Fruit fly (Drosophila melanogaster) whole organism, embryonic: ENCODE data around the gene P58IPK.

Experiments used
- Atf3 ChIP-seq: fragments of 200-800 bp; sonication (Bioruptor generic); optimal IDR thresholded peaks from 3 replicates; lab custom pipeline; 2016; ENCODE audit warnings: missing biosample characterization, missing genetic modification characterization
- CG1024 ChIP-seq: fragments of 200-800 bp; sonication (Bioruptor generic); IDR thresholded peaks from 2 replicates; pipeline ENCODE4 v1.3.6; 2022; ENCODE audit warnings: missing biosample characterization, missing genetic modification characterization
- CG10366 ChIP-seq: fragments of 200-800 bp; sonication (Bioruptor generic); IDR thresholded peaks from 2 replicates; pipeline ENCODE4 v1.3.6; 2022; ENCODE audit warnings: missing biosample characterization, missing genetic modification characterization
- CG11504 ChIP-seq: fragments of 200-800 bp; sonication (Bioruptor generic); optimal IDR thresholded peaks from 3 replicates; lab custom pipeline; 2019; ENCODE audit warnings: missing biosample characterization, mild to moderate bottlenecking, missing genetic modification characterization, moderate library complexity
- CG13287 ChIP-seq: fragments of 200-800 bp; sonication (Bioruptor generic); IDR thresholded peaks from 2 replicates; pipeline ENCODE4 v1.3.6; 2022; ENCODE audit warnings: missing biosample characterization, missing genetic modification characterization; ENCODE audit not compliant: partially characterized antibody
- CG1603 ChIP-seq: fragments of 200-800 bp; sonication (Bioruptor generic); optimal IDR thresholded peaks from 2 replicates; lab custom pipeline; 2019; ENCODE audit warnings: missing biosample characterization, mild to moderate bottlenecking, missing genetic modification characterization, moderate library complexity
- CG17829 ChIP-seq: fragments of 200-800 bp; optimal IDR thresholded peaks from 2 replicates; lab custom pipeline; 2019; ENCODE audit warnings: missing biosample characterization, mild to moderate bottlenecking, missing genetic modification characterization, moderate library complexity
- CG2129 ChIP-seq: fragments of 200-800 bp; sonication (Bioruptor generic); IDR thresholded peaks from 2 replicates; pipeline ENCODE4 v1.3.6; 2022; ENCODE audit warnings: missing biosample characterization, missing genetic modification characterization; ENCODE audit not compliant: partially characterized antibody
- CG2199 ChIP-seq: fragments of 200-800 bp; sonication (Bioruptor generic); IDR thresholded peaks from 3 replicates; pipeline ENCODE4 v1.3.6; 2022; ENCODE audit warnings: missing biosample characterization, missing genetic modification characterization
- CG30020 ChIP-seq: fragments of 200-800 bp; optimal IDR thresholded peaks from 2 replicates; lab custom pipeline; 2019; ENCODE audit warnings: missing biosample characterization, mild to moderate bottlenecking, missing genetic modification characterization, moderate library complexity
- CG3065 ChIP-seq: fragments of 200-800 bp; sonication (Bioruptor generic); optimal IDR thresholded peaks from 2 replicates; lab custom pipeline; 2016; ENCODE audit warnings: missing biosample characterization, missing genetic modification characterization
- CG32772 ChIP-seq: fragments of 200-800 bp; sonication (Bioruptor generic); IDR thresholded peaks from 2 replicates; pipeline ENCODE4 v1.3.6; 2022; ENCODE audit warnings: missing biosample characterization, missing genetic modification characterization
- CG3838 ChIP-seq: fragments of 200-800 bp; sonication (Bioruptor generic); optimal IDR thresholded peaks from 3 replicates; lab custom pipeline; 2016; ENCODE audit warnings: missing biosample characterization, missing genetic modification characterization
- CG6175 ChIP-seq: fragments of 200-800 bp; sonication (Bioruptor generic); IDR thresholded peaks from 3 replicates; pipeline ENCODE4 v1.3.6; 2022; ENCODE audit warnings: missing biosample characterization, missing genetic modification characterization
- CG6254 ChIP-seq: fragments of 200-800 bp; sonication (Bioruptor generic); optimal IDR thresholded peaks from 3 replicates; lab custom pipeline; 2017; ENCODE audit warnings: mild to moderate bottlenecking, missing biosample characterization, missing genetic modification reagents, missing genetic modification characterization
- CG6689 ChIP-seq: fragments of 200-800 bp; sonication (Bioruptor generic); IDR thresholded peaks from 2 replicates; pipeline ENCODE4 v1.3.6; 2022; ENCODE audit warnings: missing biosample characterization, missing genetic modification characterization
- CG6813 ChIP-seq: fragments of 200-800 bp; sonication (Bioruptor generic); optimal IDR thresholded peaks from 2 replicates; lab custom pipeline; 2017; ENCODE audit warnings: missing biosample characterization, missing genetic modification characterization, mild to moderate bottlenecking, moderate library complexity, missing genetic modification reagents
- CG8765 ChIP-seq: fragments of 200-800 bp; sonication (Bioruptor generic); IDR thresholded peaks from 2 replicates; pipeline ENCODE4 v1.3.6; 2022; ENCODE audit warnings: missing biosample characterization, missing genetic modification characterization
- CG8924 ChIP-seq: fragments of 200-800 bp; optimal IDR thresholded peaks from 3 replicates; lab custom pipeline; 2019; ENCODE audit warnings: missing biosample characterization, mild to moderate bottlenecking, missing genetic modification characterization, moderate library complexity
- Dip3 ChIP-seq: fragments of 200-800 bp; sonication (Bioruptor generic); optimal IDR thresholded peaks from 3 replicates; lab custom pipeline; 2016; ENCODE audit warnings: missing biosample characterization, missing genetic modification characterization
- Eip74EF ChIP-seq, 2 experiments: fragments of 200-800 bp in 1 of 2; fragments of >200 bp in 1 of 2; sonication (Bioruptor generic) in 1 of 2; optimal IDR thresholded peaks; 2 replicates each; lab custom pipeline; 2017 to 2019; ENCODE audit warnings: missing biosample characterization in 2 of 2, missing genetic modification characterization in 2 of 2, mild to moderate bottlenecking in 1 of 2, moderate library complexity in 1 of 2
- HLHmδ ChIP-seq: fragments of 200-800 bp; sonication (Bioruptor generic); optimal IDR thresholded peaks from 2 replicates; lab custom pipeline; 2018; ENCODE audit warnings: missing biosample characterization, mild to moderate bottlenecking, missing genetic modification characterization, moderate library complexity
- Nf-YC ChIP-seq: fragments of 200-800 bp; optimal IDR thresholded peaks from 3 replicates; lab custom pipeline; 2019; ENCODE audit warnings: missing biosample characterization, mild to moderate bottlenecking, missing genetic modification characterization, moderate library complexity
- Oaz ChIP-seq: fragments of 200-800 bp; sonication (Bioruptor generic); IDR thresholded peaks from 2 replicates; pipeline ENCODE4 v1.3.6; 2022; ENCODE audit warnings: missing biosample characterization, missing genetic modification characterization
- Rfx ChIP-seq: fragments of 200-800 bp; sonication (Bioruptor generic); IDR thresholded peaks from 2 replicates; pipeline ENCODE4 v1.3.6; 2022; ENCODE audit warnings: missing biosample characterization, missing genetic modification characterization
- Vsx1 ChIP-seq: fragments of 200-800 bp; sonication (Bioruptor generic); optimal IDR thresholded peaks from 2 replicates; lab custom pipeline; 2017; ENCODE audit warnings: missing biosample characterization, mild to moderate bottlenecking, missing genetic modification characterization, missing genetic modification reagents
- Xrp1 ChIP-seq: fragments of 200-800 bp; sonication (Bioruptor generic); IDR thresholded peaks from 2 replicates; pipeline ENCODE4 v1.3.6; 2022; ENCODE audit warnings: missing biosample characterization, missing genetic modification characterization
- abd-A ChIP-seq: fragments of 200-800 bp; sonication (Bioruptor generic); optimal IDR thresholded peaks from 3 replicates; lab custom pipeline; 2019; ENCODE audit warnings: missing biosample characterization, mild to moderate bottlenecking, missing genetic modification characterization, moderate library complexity
- ara ChIP-seq: fragments of 200-800 bp; sonication (Bioruptor generic); IDR thresholded peaks from 2 replicates; pipeline ENCODE4 v1.3.6; 2022; ENCODE audit warnings: missing biosample characterization, missing genetic modification characterization
- cad ChIP-seq: fragments of >200 bp; optimal IDR thresholded peaks from 2 replicates; lab custom pipeline; 2017; ENCODE audit warnings: missing biosample characterization, missing genetic modification characterization
- dan ChIP-seq: fragments of 200-800 bp; sonication (Bioruptor generic); IDR thresholded peaks from 2 replicates; pipeline ENCODE4 v1.3.6; 2022; ENCODE audit warnings: missing biosample characterization, missing genetic modification characterization
- exex ChIP-seq: fragments of 200-800 bp; sonication (Bioruptor generic); optimal IDR thresholded peaks from 4 replicates; lab custom pipeline; 2018; ENCODE audit warnings: missing biosample characterization, mild to moderate bottlenecking, missing genetic modification characterization, moderate library complexity
- gce ChIP-seq: fragments of 200-800 bp; sonication (Bioruptor generic); IDR thresholded peaks from 3 replicates; pipeline ENCODE4 v1.3.6; 2022; ENCODE audit warnings: missing biosample characterization, missing genetic modification characterization
- gfzf ChIP-seq: fragments of 200-800 bp; sonication (Bioruptor generic); optimal IDR thresholded peaks from 2 replicates; lab custom pipeline; 2016; ENCODE audit warnings: missing biosample characterization, mild to moderate bottlenecking, missing genetic modification characterization, moderate library complexity
- gro ChIP-seq: fragments of 200-800 bp; sonication (Bioruptor generic); optimal IDR thresholded peaks from 2 replicates; lab custom pipeline; 2016; ENCODE audit warnings: missing biosample characterization, missing genetic modification characterization
- her ChIP-seq: fragments of 200-800 bp; sonication (Bioruptor generic); optimal IDR thresholded peaks from 2 replicates; lab custom pipeline; 2016; ENCODE audit warnings: missing biosample characterization, missing genetic modification characterization
- klu ChIP-seq: fragments of 200-800 bp; sonication (Bioruptor generic); IDR thresholded peaks from 2 replicates; pipeline ENCODE4 v1.3.6; 2022; ENCODE audit warnings: missing biosample characterization, missing genetic modification characterization
- kni ChIP-seq: fragments of 200-800 bp; sonication (Bioruptor generic); optimal IDR thresholded peaks from 3 replicates; lab custom pipeline; 2017; ENCODE audit warnings: mild to moderate bottlenecking, missing biosample characterization, missing genetic modification reagents, missing genetic modification characterization
- lab ChIP-seq: fragments of 200-800 bp; sonication (Bioruptor generic); optimal IDR thresholded peaks from 3 replicates; lab custom pipeline; 2017; ENCODE audit warnings: missing biosample characterization, missing genetic modification characterization, mild to moderate bottlenecking, moderate library complexity, missing genetic modification reagents
- luna ChIP-seq: fragments of 200-800 bp; sonication (Bioruptor generic); optimal IDR thresholded peaks from 2 replicates; lab custom pipeline; 2016; ENCODE audit warnings: missing biosample characterization, missing genetic modification characterization
- mirr ChIP-seq: fragments of 200-800 bp; sonication (Bioruptor generic); optimal IDR thresholded peaks from 3 replicates; lab custom pipeline; 2018; ENCODE audit warnings: missing biosample characterization, mild to moderate bottlenecking, missing genetic modification characterization
- oc ChIP-seq: fragments of 200-800 bp; sonication (Bioruptor generic); optimal IDR thresholded peaks from 2 replicates; lab custom pipeline; 2018; ENCODE audit warnings: missing biosample characterization, mild to moderate bottlenecking, missing genetic modification characterization, moderate library complexity
- pfk ChIP-seq: fragments of 200-800 bp; sonication (Bioruptor generic); optimal IDR thresholded peaks from 2 replicates; lab custom pipeline; 2018; ENCODE audit warnings: missing biosample characterization, mild to moderate bottlenecking, missing genetic modification characterization, moderate library complexity
- pita ChIP-seq: fragments of 200-800 bp; sonication (Bioruptor generic); optimal IDR thresholded peaks from 2 replicates; lab custom pipeline; 2017; ENCODE audit warnings: missing biosample characterization, mild to moderate bottlenecking, missing genetic modification characterization
- rib ChIP-seq: fragments of 200-800 bp; sonication (Bioruptor generic); IDR thresholded peaks from 2 replicates; pipeline ENCODE4 v1.3.6; 2022; ENCODE audit warnings: missing biosample characterization, missing genetic modification characterization
- sens ChIP-seq: fragments of 200-800 bp; sonication (Bioruptor generic); peaks from one replicate; lab custom pipeline; 2016; ENCODE audit warnings: missing biosample characterization, missing genetic modification characterization
- sens-2 ChIP-seq: fragments of 200-800 bp; sonication (Bioruptor generic); IDR thresholded peaks from 2 replicates; pipeline ENCODE4 v1.3.6; 2022; ENCODE audit warnings: missing biosample characterization, missing genetic modification characterization
- sna ChIP-seq: fragments of 200-800 bp; sonication (Bioruptor generic); IDR thresholded peaks from 2 replicates; pipeline ENCODE4 v1.3.6; 2022; ENCODE audit warnings: missing biosample characterization, missing genetic modification characterization; ENCODE audit not compliant: partially characterized antibody
- so ChIP-seq: fragments of 200-800 bp; sonication (Bioruptor generic); IDR thresholded peaks from 3 replicates; pipeline ENCODE4 v1.3.6; 2022; ENCODE audit warnings: missing biosample characterization, missing genetic modification characterization
- zf30C ChIP-seq: fragments of 200-800 bp; sonication (Bioruptor generic); optimal IDR thresholded peaks from 3 replicates; lab custom pipeline; 2018; ENCODE audit warnings: missing biosample characterization, mild to moderate bottlenecking, missing genetic modification characterization
- zfh2 ChIP-seq: fragments of 200-800 bp; sonication (Bioruptor generic); optimal IDR thresholded peaks from 2 replicates; lab custom pipeline; 2016; ENCODE audit warnings: missing biosample characterization, missing genetic modification characterization

The P58IPK gene

dm6 chr3R:9618331-9618730, 31.6 kb downstream of the P58IPK start (continued):
- TF ChIP-seq sens (GFP tag; lab: Kevin White, UChicago) (peak; percentile 95), so (GFP tag; lab: Robert Waterston, UW) (peak; percentile 84), CG30020 (no peak), CG8765 (0 out of 2 replicates have a peak, but pooled peaks have one; percentile 52), CG2129 (GFP tag; lab: Robert Waterston, UW) (no peak), oc (tag; lab: Kevin White, UChicago) (peak; percentile 67), Oaz (GFP tag; lab: Robert Waterston, UW) (peak; percentile 48), Atf3 (GFP tag; lab: Kevin White, UChicago) (peak; percentile 68), her (GFP tag; lab: Kevin White, UChicago) (peak; percentile 63), CG6254 (GFP tag; lab: Kevin White, UChicago) (peak; percentile 52), cad (GFP tag; lab: Kevin White, UChicago) (no peak), gfzf (no peak), ara (GFP tag; lab: Robert Waterston, UW) (peak; percentile 79), CG2199 (0 out of 3 replicates have a peak, but pooled peaks have one; percentile 42), gce (GFP tag; lab: Robert Waterston, UW) (0 out of 3 replicates have a peak, but pooled peaks have one; percentile 63), lab (GFP tag; lab: Kevin White, UChicago) (peak; percentile 78), pfk (GFP tag; lab: Kevin White, UChicago) (no peak), CG8924 (peak; percentile 54), mirr (no peak), abd-A (tag; lab: Kevin White, UChicago) (no peak), sna (GFP tag; lab: Robert Waterston, UW) (no peak), CG1603 (tag; lab: Kevin White, UChicago) (peak; percentile 87), Vsx1 (GFP tag; lab: Kevin White, UChicago) (no peak), CG11504 (peak; percentile 81), CG32772 (peak; percentile 88), exex (tag; lab: Kevin White, UChicago) (no peak), rib (GFP tag; lab: Robert Waterston, UW) (no peak), CG13287 (no peak), CG6175 (GFP tag; lab: Robert Waterston, UW) (0 out of 3 replicates have a peak, but pooled peaks have one; percentile 61), Dip3 (GFP tag; lab: Kevin White, UChicago) (peak; percentile 60), Nf-YC (peak; percentile 16), sens-2 (GFP tag; lab: Robert Waterston, UW) (peak; percentile 84), zfh2 (GFP tag; lab: Kevin White, UChicago) (peak; percentile 35), CG17829 (tag; lab: Kevin White, UChicago) (peak; percentile 65), CG1024 (GFP tag; lab: Robert Waterston, UW) (peak; percentile 56; the same call in 1 of the 2 replicates), Eip74EF (GFP tag; optimal IDR thresholded peaks at IDR 0.05; lab: Kevin White, UChicago) (peak in 1 of 2 experiments; percentile 48), kni (GFP tag; lab: Kevin White, UChicago) (peak; percentile 30), HLHmδ (GFP tag; lab: Kevin White, UChicago) (no peak), pita (GFP tag; lab: Kevin White, UChicago) (no peak), zf30C (GFP tag; lab: Kevin White, UChicago) (no peak), CG3838 (GFP tag; lab: Kevin White, UChicago) (no peak), CG3065 (GFP tag; lab: Kevin White, UChicago) (no peak), CG10366 (GFP tag; lab: Robert Waterston, UW) (peak; percentile 83), CG6813 (GFP tag; lab: Kevin White, UChicago) (peak; percentile 54), Xrp1 (GFP tag; lab: Robert Waterston, UW) (peak; percentile 84), luna (GFP tag; lab: Kevin White, UChicago) (no peak), gro (GFP tag; lab: Kevin White, UChicago) (no peak), klu (GFP tag; lab: Robert Waterston, UW) (no peak), Rfx (GFP tag; lab: Robert Waterston, UW) (peak; percentile 71), CG6689 (peak; percentile 78), dan (no peak)
